Worm (Caenorhabditis elegans) whole organism, L2 larva: ENCODE measurements around the gene nhx-9.
A peak's percentile ranks its signal among the peaks of the same experiment; 100 is the strongest.

Experiments
- F13H6.1 ChIP-seq: sonication (generic microtip); optimal IDR thresholded peaks from 2 replicates; lab custom pipeline; 2016; ENCODE audit warnings: missing genetic modification characterization, missing compliant biosample characterization
- R02D3.7 ChIP-seq: fragments of 150-350 bp; optimal IDR thresholded peaks from 2 replicates; lab custom pipeline; 2014; ENCODE audit warnings: missing biosample characterization, missing genetic modification characterization
- Y55F3AM.14 ChIP-seq: fragments of 200-800 bp; sonication (Bioruptor generic); optimal IDR thresholded peaks from 2 replicates; lab custom pipeline; 2018; ENCODE audit warnings: mild to moderate bottlenecking, missing genetic modification characterization, missing compliant biosample characterization
- ZK546.5 ChIP-seq: sonication (generic microtip); optimal IDR thresholded peaks from 2 replicates; lab custom pipeline; 2017; ENCODE audit warnings: missing biosample characterization, missing genetic modification characterization
- alr-1 ChIP-seq: fragments of 150-350 bp; optimal IDR thresholded peaks from 2 replicates; lab custom pipeline; 2014; ENCODE audit warnings: missing biosample characterization, missing genetic modification characterization
- aly-2 ChIP-seq: fragments of 150-350 bp; optimal IDR thresholded peaks from 2 replicates; lab custom pipeline; 2014; ENCODE audit warnings: missing biosample characterization, missing genetic modification characterization
- blmp-1 ChIP-seq: sonication (generic microtip); optimal IDR thresholded peaks from 2 replicates; lab custom pipeline; 2017; ENCODE audit warnings: missing genetic modification characterization, mild to moderate bottlenecking, missing compliant biosample characterization, antibody characterized with exemption, moderate library complexity; ENCODE audit not compliant: insufficient read depth
- ceh-82 ChIP-seq: fragments of 150-350 bp; optimal IDR thresholded peaks from 2 replicates; lab custom pipeline; 2014; ENCODE audit warnings: missing biosample characterization, missing genetic modification characterization
- crh-2 ChIP-seq: sonication (generic microtip); optimal IDR thresholded peaks from 2 replicates; lab custom pipeline; 2017; ENCODE audit warnings: missing biosample characterization, missing genetic modification characterization
- egl-27 ChIP-seq: sonication (generic microtip); optimal IDR thresholded peaks from 3 replicates; lab custom pipeline; 2017; ENCODE audit warnings: missing biosample characterization, missing genetic modification reagents, missing genetic modification characterization
- fos-1 ChIP-seq: fragments of 150-350 bp; optimal IDR thresholded peaks from 2 replicates; lab custom pipeline; 2014; ENCODE audit warnings: missing biosample characterization, missing genetic modification characterization
- gmeb-1 ChIP-seq: fragments of 150-350 bp; optimal IDR thresholded peaks from 2 replicates; lab custom pipeline; 2014; ENCODE audit warnings: missing biosample characterization, missing genetic modification characterization
- lin-11 ChIP-seq: fragments of 150-350 bp; sonication (generic microtip); optimal IDR thresholded peaks from 2 replicates; lab custom pipeline; 2014; ENCODE audit warnings: missing biosample characterization, missing genetic modification characterization, inconsistent platforms, mixed read lengths
- lin-13 ChIP-seq: fragments of 150-350 bp; optimal IDR thresholded peaks from 2 replicates; lab custom pipeline; 2014; ENCODE audit warnings: missing biosample characterization, missing genetic modification reagents, missing genetic modification characterization
- lin-39 ChIP-seq: fragments of 150-350 bp; optimal IDR thresholded peaks from 2 replicates; lab custom pipeline; 2014; ENCODE audit warnings: missing biosample characterization, missing genetic modification reagents, missing genetic modification characterization
- lsy-2 ChIP-seq, 2 experiments: fragments of 150-350 bp in 1 of 2; sonication (generic microtip) in 1 of 2; optimal IDR thresholded peaks; 2 replicates each; lab custom pipeline; 2014 to 2017; ENCODE audit warnings: missing biosample characterization in 2 of 2, missing genetic modification characterization in 2 of 2
- mbf-1 ChIP-seq: sonication (generic microtip); optimal IDR thresholded peaks from 2 replicates; lab custom pipeline; 2017; ENCODE audit warnings: missing biosample characterization, missing genetic modification characterization
- mdl-1 ChIP-seq, 2 experiments: fragments of 150-350 bp in 1 of 2; sonication (generic microtip) in 1 of 2; optimal IDR thresholded peaks; 2 replicates each; lab custom pipeline; 2017; ENCODE audit warnings: missing biosample characterization in 2 of 2, missing genetic modification characterization in 2 of 2
- nhr-10 ChIP-seq: sonication (generic microtip); optimal IDR thresholded peaks from 2 replicates; lab custom pipeline; 2017; ENCODE audit warnings: missing biosample characterization, missing genetic modification characterization
- nhr-11 ChIP-seq: fragments of 150-350 bp; optimal IDR thresholded peaks from 2 replicates; lab custom pipeline; 2014; ENCODE audit warnings: missing biosample characterization, missing genetic modification characterization
- nhr-129 ChIP-seq: fragments of 150-350 bp; optimal IDR thresholded peaks from 2 replicates; lab custom pipeline; 2014; ENCODE audit warnings: missing biosample characterization, missing genetic modification characterization
- nhr-21 ChIP-seq: fragments of 150-350 bp; optimal IDR thresholded peaks from 2 replicates; lab custom pipeline; 2014; ENCODE audit warnings: missing biosample characterization, missing genetic modification characterization
- nhr-23 ChIP-seq: fragments of 150-350 bp; optimal IDR thresholded peaks from 2 replicates; lab custom pipeline; 2014; ENCODE audit warnings: missing biosample characterization, missing genetic modification reagents, missing genetic modification characterization
- nhr-237 ChIP-seq: fragments of 150-350 bp; optimal IDR thresholded peaks from 2 replicates; lab custom pipeline; 2014; ENCODE audit warnings: missing biosample characterization, missing genetic modification characterization
- nhr-25 ChIP-seq: fragments of 150-350 bp; sonication (generic microtip); optimal IDR thresholded peaks from 3 replicates; lab custom pipeline; 2014; ENCODE audit warnings: missing biosample characterization, missing genetic modification characterization
- nhr-6 ChIP-seq: fragments of 150-350 bp; optimal IDR thresholded peaks from 2 replicates; lab custom pipeline; 2014; ENCODE audit warnings: missing biosample characterization, missing genetic modification characterization
- skn-1 ChIP-seq: sonication (generic microtip); optimal IDR thresholded peaks from 2 replicates; lab custom pipeline; 2017; ENCODE audit warnings: missing biosample characterization, missing genetic modification characterization
- sma-3 ChIP-seq: sonication (generic microtip); optimal IDR thresholded peaks from 2 replicates; lab custom pipeline; 2016; ENCODE audit warnings: missing genetic modification reagents, missing genetic modification characterization, missing compliant biosample characterization
- sma-9 ChIP-seq, 2 experiments: fragments of 150-350 bp in 1 of 2; sonication (generic microtip) in 1 of 2; optimal IDR thresholded peaks; 2 replicates each; lab custom pipeline; 2014 to 2016; ENCODE audit warnings: missing genetic modification characterization in 2 of 2, mild to moderate bottlenecking in 1 of 2, missing biosample characterization in 1 of 2, missing compliant biosample characterization in 1 of 2, missing genetic modification reagents in 1 of 2, moderate library complexity in 1 of 2
- snpc-4 ChIP-seq: fragments of 150-350 bp; optimal IDR thresholded peaks from 2 replicates; lab custom pipeline; 2014; ENCODE audit warnings: missing biosample characterization, missing genetic modification characterization
- zag-1 ChIP-seq: fragments of 150-350 bp; optimal IDR thresholded peaks from 2 replicates; lab custom pipeline; 2014; ENCODE audit warnings: missing biosample characterization, missing genetic modification characterization
- ztf-1 ChIP-seq: fragments of 200-800 bp; sonication (Bioruptor generic); conservative IDR thresholded peaks from 2 replicates; pipeline ENCODE4 v1.3.6; 2022; ENCODE audit warnings: missing genetic modification characterization, missing compliant biosample characterization
- ztf-11 ChIP-seq: sonication (generic microtip); optimal IDR thresholded peaks from 2 replicates; lab custom pipeline; 2017; ENCODE audit warnings: missing biosample characterization, missing genetic modification characterization

The nhx-9 gene

ce11 chrIV:11914837-11915737 lies 15.6 kb upstream of the nhx-9 start, which contains the start of gene fat-6:
fat-6 (minus strand) TSS chrIV:11915687.
- TF ChIP-seq crh-2 (tag; lab: Kevin White, UChicago) (peak; percentile 45), lsy-2 (tag; optimal IDR thresholded peaks at IDR 0.05; lab: Kevin White, UChicago) (peak in 1 of 2 experiments; percentile 14), nhr-21 (tag; lab: Kevin White, UChicago) (peak; percentile 53), gmeb-1 (peak; percentile 24), F13H6.1 (tag; lab: Kevin White, UChicago) (peak; percentile 17), snpc-4 (tag; lab: Kevin White, UChicago) (no peak), sma-9 (GFP tag; optimal IDR thresholded peaks at IDR 0.05; lab: Kevin White, UChicago) (peak; percentile 72), sma-9 (tag; optimal IDR thresholded peaks at IDR 0.05; lab: Kevin White, UChicago) (no peak), nhr-6 (tag; lab: Kevin White, UChicago) (no peak), sma-3 (GFP tag; lab: Kevin White, UChicago) (peak; percentile 36), nhr-25 (peak; percentile 3), fos-1 (tag; lab: Kevin White, UChicago) (peak; percentile 65), lin-11 (tag; lab: Kevin White, UChicago) (no peak)

- TF ChIP-seq Y55F3AM.14 (GFP tag; lab: Kevin White, UChicago), result no peak
- TF ChIP-seq lin-13 (GFP tag; lab: Kevin White, UChicago), result no peak
- TF ChIP-seq lsy-2 (tag; optimal IDR thresholded peaks at IDR 0.05; lab: Kevin White, UChicago), result no peak
- TF ChIP-seq nhr-237 (tag; lab: Kevin White, UChicago), result no peak
- no peak for TF ChIP-seq aly-2 (tag; lab: Kevin White, UChicago)
- no peak for TF ChIP-seq ceh-82
- TF ChIP-seq mdl-1 (tag; optimal IDR thresholded peaks at IDR 0.05; lab: Kevin White, UChicago), result peak in 1 of 2 experiments; percentile 2
- no peak for TF ChIP-seq snpc-4 (tag; lab: Kevin White, UChicago)
- TF ChIP-seq skn-1, result no peak
- no peak for TF ChIP-seq ztf-11 (tag; lab: Kevin White, UChicago)
- no peak for TF ChIP-seq R02D3.7 (tag; lab: Kevin White, UChicago)
- TF ChIP-seq nhr-10 (tag; lab: Kevin White, UChicago), result no peak
- TF ChIP-seq blmp-1 (tag; lab: Kevin White, UChicago), result no peak
- no peak for TF ChIP-seq ZK546.5 (tag; lab: Kevin White, UChicago)
- no peak for TF ChIP-seq egl-27 (tag; lab: Kevin White, UChicago)
- peak; percentile 31 for TF ChIP-seq sma-9 (GFP tag; optimal IDR thresholded peaks at IDR 0.05; lab: Kevin White, UChicago)
- TF ChIP-seq sma-9 (tag; optimal IDR thresholded peaks at IDR 0.05; lab: Kevin White, UChicago), result peak; percentile 14
- no peak for TF ChIP-seq nhr-25
- no peak for TF ChIP-seq zag-1
- TF ChIP-seq fos-1 (tag; lab: Kevin White, UChicago), result peak; percentile 11
- no peak for TF ChIP-seq F13H6.1 (tag; lab: Kevin White, UChicago)
- TF ChIP-seq mbf-1 (tag; lab: Kevin White, UChicago), result no peak
- peak; percentile 3 for TF ChIP-seq crh-2 (tag; lab: Kevin White, UChicago)
- peak; percentile 31 for TF ChIP-seq nhr-21 (tag; lab: Kevin White, UChicago)
- no peak for TF ChIP-seq ztf-1 (GFP tag; lab: Robert Waterston, UW)
Measured at ce11 chrIV:11915768-11916453, 14.8 kb upstream of the nhx-9 start, which contains the start of gene ZK822.9. ZK822.9 (plus strand) TSS chrIV:11915947.

DNA sequence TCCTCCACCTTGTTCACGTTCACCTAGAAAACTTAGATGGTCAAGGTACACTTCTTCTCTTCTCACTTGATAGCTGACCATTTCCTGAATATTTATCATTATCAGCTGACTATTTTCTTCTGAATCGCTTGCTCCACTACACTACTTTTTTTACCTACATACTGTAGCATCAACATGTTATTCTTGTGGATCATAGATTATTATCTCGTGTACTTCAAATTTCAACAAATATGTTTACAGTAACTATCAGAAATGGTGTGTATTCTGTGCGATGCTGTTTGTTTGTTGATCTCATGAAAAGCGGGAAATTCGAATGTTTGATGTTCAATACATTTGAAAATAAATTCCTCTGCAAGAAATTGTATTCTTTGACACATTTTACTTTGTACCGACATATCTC lies 13.8 kb upstream of the nhx-9 start, which contains the start of gene ZK822.10:
Gene ZK822.10, plus strand, starts transcription at position 231 of the 400 bp plus-strand sequence.
- peak; percentile 12 for TF ChIP-seq fos-1 (tag; lab: Kevin White, UChicago)
- no peak for TF ChIP-seq zag-1
- no peak for TF ChIP-seq nhr-11 (tag; lab: Kevin White, UChicago)
- peak; percentile 9 for TF ChIP-seq nhr-129 (tag; lab: Kevin White, UChicago)
- TF ChIP-seq nhr-23 (tag; lab: Kevin White, UChicago), result no peak
- no peak for TF ChIP-seq ceh-82
- TF ChIP-seq lin-39, result no peak
- TF ChIP-seq alr-1 (tag; lab: Kevin White, UChicago), result no peak
- peak; percentile 49 for TF ChIP-seq F13H6.1 (tag; lab: Kevin White, UChicago)
- no peak for TF ChIP-seq lin-13 (GFP tag; lab: Kevin White, UChicago)
- TF ChIP-seq sma-9 (GFP tag; optimal IDR thresholded peaks at IDR 0.05; lab: Kevin White, UChicago), result peak; percentile 35
- no peak for TF ChIP-seq sma-9 (tag; optimal IDR thresholded peaks at IDR 0.05; lab: Kevin White, UChicago)
